Fruit fly (Drosophila melanogaster) whole organism, embryonic: ENCODE measurements around the gene CG10512.
A peak's percentile ranks its signal among the peaks of the same experiment; 100 is the strongest.

Source experiments
- Aef1 ChIP-seq: fragments of 200-800 bp; sonication (Bioruptor generic); IDR thresholded peaks from 3 replicates; pipeline ENCODE4 v1.3.6; 2022; ENCODE audit warnings: missing biosample characterization, missing genetic modification characterization
- Antp ChIP-seq: fragments of 200-800 bp; sonication (Bioruptor generic); optimal IDR thresholded peaks from 3 replicates; lab custom pipeline; 2016; ENCODE audit warnings: missing biosample characterization, missing genetic modification characterization
- Bgb ChIP-seq: fragments of 200-800 bp; sonication (Bioruptor generic); IDR thresholded peaks from 2 replicates; pipeline ENCODE4 v1.3.6; 2022; ENCODE audit warnings: missing biosample characterization, missing genetic modification characterization; ENCODE audit not compliant: partially characterized antibody
- CG10147 ChIP-seq: fragments of 200-800 bp; sonication (Bioruptor generic); optimal IDR thresholded peaks from 2 replicates; lab custom pipeline; 2019; ENCODE audit warnings: missing biosample characterization, mild to moderate bottlenecking, missing genetic modification characterization, moderate library complexity
- CG10209 ChIP-seq: fragments of 200-800 bp; sonication (Bioruptor generic); optimal IDR thresholded peaks from 3 replicates; lab custom pipeline; 2017; ENCODE audit warnings: missing biosample characterization, mild to moderate bottlenecking, missing genetic modification characterization, missing genetic modification reagents
- CG11085 ChIP-seq: fragments of 200-800 bp; sonication (Bioruptor generic); IDR thresholded peaks from 2 replicates; pipeline ENCODE4 v1.3.6; 2022; ENCODE audit warnings: missing biosample characterization, missing genetic modification characterization
- CG12659 ChIP-seq: fragments of 200-800 bp; sonication (Bioruptor generic); optimal IDR thresholded peaks from 3 replicates; lab custom pipeline; 2017; ENCODE audit warnings: mild to moderate bottlenecking, missing biosample characterization, missing genetic modification reagents, missing genetic modification characterization
- CG13424 ChIP-seq: fragments of 200-800 bp; sonication (Bioruptor generic); optimal IDR thresholded peaks from 2 replicates; lab custom pipeline; 2019; ENCODE audit warnings: missing biosample characterization, mild to moderate bottlenecking, missing genetic modification characterization, moderate library complexity
- CG14441 ChIP-seq: fragments of 200-800 bp; sonication (Bioruptor generic); IDR thresholded peaks from 2 replicates; pipeline ENCODE4 v1.3.6; 2022; ENCODE audit warnings: missing biosample characterization, missing genetic modification characterization
- CG14667 ChIP-seq: fragments of 200-800 bp; sonication (Bioruptor generic); IDR thresholded peaks from 2 replicates; pipeline ENCODE4 v1.3.6; 2022; ENCODE audit warnings: missing biosample characterization, missing genetic modification characterization
- CG15073 ChIP-seq: fragments of 200-800 bp; sonication (Bioruptor generic); optimal IDR thresholded peaks from 2 replicates; lab custom pipeline; 2016; ENCODE audit warnings: missing biosample characterization, missing genetic modification characterization
- CG17328 ChIP-seq: fragments of 200-800 bp; sonication (Bioruptor generic); IDR thresholded peaks from 2 replicates; pipeline ENCODE4 v1.3.6; 2022; ENCODE audit warnings: missing biosample characterization, missing genetic modification characterization
- CG17612 ChIP-seq: fragments of 200-800 bp; sonication (Bioruptor generic); IDR thresholded peaks from 2 replicates; pipeline ENCODE4 v1.3.6; 2022; ENCODE audit warnings: missing biosample characterization, missing genetic modification characterization
- CG17829 ChIP-seq: fragments of 200-800 bp; optimal IDR thresholded peaks from 2 replicates; lab custom pipeline; 2019; ENCODE audit warnings: missing biosample characterization, mild to moderate bottlenecking, missing genetic modification characterization, moderate library complexity
- CG18619 ChIP-seq: fragments of 200-800 bp; sonication (Bioruptor generic); optimal IDR thresholded peaks from 3 replicates; lab custom pipeline; 2017; ENCODE audit warnings: missing biosample characterization, mild to moderate bottlenecking, missing genetic modification characterization
- CG31365 ChIP-seq: fragments of 200-800 bp; sonication (Bioruptor generic); optimal IDR thresholded peaks from 2 replicates; lab custom pipeline; 2018; ENCODE audit warnings: missing biosample characterization, mild to moderate bottlenecking, missing genetic modification characterization
- CG32772 ChIP-seq: fragments of 200-800 bp; sonication (Bioruptor generic); IDR thresholded peaks from 2 replicates; pipeline ENCODE4 v1.3.6; 2022; ENCODE audit warnings: missing biosample characterization, missing genetic modification characterization
- CG4617 ChIP-seq: fragments of 200-800 bp; sonication (Bioruptor generic); optimal IDR thresholded peaks from 3 replicates; lab custom pipeline; 2016; ENCODE audit warnings: missing biosample characterization, missing genetic modification characterization, borderline replicate concordance
- CG5180 ChIP-seq: fragments of 200-800 bp; sonication (Bioruptor generic); optimal IDR thresholded peaks from 3 replicates; lab custom pipeline; 2017; ENCODE audit warnings: missing biosample characterization, missing genetic modification characterization, mild to moderate bottlenecking, moderate library complexity, missing genetic modification reagents
- CG6272 ChIP-seq: fragments of 200-800 bp; sonication (Bioruptor generic); IDR thresholded peaks from 2 replicates; pipeline ENCODE4 v1.3.6; 2022; ENCODE audit warnings: missing biosample characterization, missing genetic modification characterization
- CG8944 ChIP-seq: fragments of 200-800 bp; sonication (Bioruptor generic); optimal IDR thresholded peaks from 3 replicates; lab custom pipeline; 2016; ENCODE audit warnings: missing biosample characterization, missing genetic modification characterization
- CG9727 ChIP-seq: fragments of 200-800 bp; sonication (Bioruptor generic); optimal IDR thresholded peaks from 3 replicates; lab custom pipeline; 2017; ENCODE audit warnings: missing biosample characterization, mild to moderate bottlenecking, missing genetic modification characterization
- Chrac-16 ChIP-seq: fragments of 200-800 bp; sonication (Bioruptor generic); optimal IDR thresholded peaks from 3 replicates; lab custom pipeline; 2016; ENCODE audit warnings: missing biosample characterization, missing genetic modification characterization
- Gsc ChIP-seq: fragments of 200-800 bp; sonication (Bioruptor generic); IDR thresholded peaks from 2 replicates; pipeline ENCODE4 v1.3.6; 2022; ENCODE audit warnings: missing biosample characterization, missing genetic modification characterization
- HHEX ChIP-seq: fragments of 200-800 bp; sonication (Bioruptor generic); optimal IDR thresholded peaks from 3 replicates; lab custom pipeline; 2017; ENCODE audit warnings: missing biosample characterization, mild to moderate bottlenecking, missing genetic modification characterization, missing genetic modification reagents
- HLHmδ ChIP-seq: fragments of 200-800 bp; sonication (Bioruptor generic); optimal IDR thresholded peaks from 2 replicates; lab custom pipeline; 2018; ENCODE audit warnings: missing biosample characterization, mild to moderate bottlenecking, missing genetic modification characterization, moderate library complexity
- Hey ChIP-seq: fragments of 200-800 bp; sonication (Bioruptor generic); optimal IDR thresholded peaks from 3 replicates; lab custom pipeline; 2018; ENCODE audit warnings: missing biosample characterization, mild to moderate bottlenecking, missing genetic modification characterization
- Pdp1 ChIP-seq, 2 experiments: fragments of 200-800 bp; sonication (Bioruptor generic); optimal IDR thresholded peaks; 3 replicates each; lab custom pipeline; 2016; ENCODE audit warnings: missing biosample characterization in 2 of 2, missing genetic modification characterization in 2 of 2, mild to moderate bottlenecking in 1 of 2, moderate library complexity in 1 of 2
- Sry-δ ChIP-seq: fragments of 200-800 bp; sonication (Bioruptor generic); optimal IDR thresholded peaks from 2 replicates; lab custom pipeline; 2016; ENCODE audit warnings: missing biosample characterization, missing genetic modification characterization
- croc ChIP-seq: fragments of 200-800 bp; sonication (Bioruptor generic); conservative IDR thresholded peaks from 3 replicates; pipeline ENCODE4 v1.3.6; 2022; ENCODE audit warnings: missing biosample characterization, missing genetic modification characterization
- cwo ChIP-seq: fragments of 200-800 bp; sonication (Bioruptor generic); optimal IDR thresholded peaks from 3 replicates; lab custom pipeline; 2017; ENCODE audit warnings: missing biosample characterization, missing genetic modification characterization, mild to moderate bottlenecking, moderate library complexity, missing genetic modification reagents
- dimm ChIP-seq: fragments of 200-800 bp; sonication (Bioruptor generic); IDR thresholded peaks from 2 replicates; pipeline ENCODE4 v1.3.6; 2022; ENCODE audit warnings: missing biosample characterization, missing genetic modification characterization
- emc ChIP-seq: fragments of 200-800 bp; sonication (Bioruptor generic); optimal IDR thresholded peaks from 2 replicates; lab custom pipeline; 2016; ENCODE audit warnings: missing biosample characterization, missing genetic modification characterization
- h ChIP-seq: fragments of >200 bp; optimal IDR thresholded peaks from 2 replicates; lab custom pipeline; 2017
- her ChIP-seq: fragments of 200-800 bp; sonication (Bioruptor generic); optimal IDR thresholded peaks from 2 replicates; lab custom pipeline; 2016; ENCODE audit warnings: missing biosample characterization, missing genetic modification characterization
- ind ChIP-seq: fragments of 200-800 bp; sonication (Bioruptor generic); optimal IDR thresholded peaks from 3 replicates; lab custom pipeline; 2016; ENCODE audit warnings: missing biosample characterization, missing genetic modification characterization
- jing ChIP-seq: fragments of 200-800 bp; sonication (Bioruptor generic); optimal IDR thresholded peaks from 2 replicates; lab custom pipeline; 2018; ENCODE audit warnings: missing biosample characterization, mild to moderate bottlenecking, missing genetic modification characterization
- kah ChIP-seq: fragments of 200-800 bp; sonication (Bioruptor generic); optimal IDR thresholded peaks from 2 replicates; lab custom pipeline; 2018; ENCODE audit warnings: missing biosample characterization, mild to moderate bottlenecking, missing genetic modification characterization
- repo ChIP-seq: fragments of 200-800 bp; sonication (Bioruptor generic); optimal IDR thresholded peaks from 2 replicates; lab custom pipeline; 2016; ENCODE audit warnings: missing biosample characterization, missing genetic modification characterization
- rib ChIP-seq: fragments of 200-800 bp; sonication (Bioruptor generic); IDR thresholded peaks from 2 replicates; pipeline ENCODE4 v1.3.6; 2022; ENCODE audit warnings: missing biosample characterization, missing genetic modification characterization
- ro ChIP-seq: fragments of 200-800 bp; sonication (Bioruptor generic); IDR thresholded peaks from 2 replicates; pipeline ENCODE4 v1.3.6; 2022; ENCODE audit warnings: missing biosample characterization, missing genetic modification characterization
- salm ChIP-seq: fragments of 200-800 bp; sonication (Bioruptor generic); optimal IDR thresholded peaks from 2 replicates; lab custom pipeline; 2018; ENCODE audit warnings: missing biosample characterization, mild to moderate bottlenecking, missing genetic modification characterization
- seq ChIP-seq: fragments of 200-800 bp; sonication (Bioruptor generic); IDR thresholded peaks from 2 replicates; pipeline ENCODE4 v1.3.6; 2022; ENCODE audit warnings: missing biosample characterization, missing genetic modification characterization
- shn ChIP-seq: fragments of 200-800 bp; sonication (Bioruptor generic); optimal IDR thresholded peaks from 3 replicates; lab custom pipeline; 2016; ENCODE audit warnings: missing biosample characterization, missing genetic modification characterization
- sna ChIP-seq: fragments of 200-800 bp; sonication (Bioruptor generic); IDR thresholded peaks from 2 replicates; pipeline ENCODE4 v1.3.6; 2022; ENCODE audit warnings: missing biosample characterization, missing genetic modification characterization; ENCODE audit not compliant: partially characterized antibody
- so ChIP-seq: fragments of 200-800 bp; sonication (Bioruptor generic); IDR thresholded peaks from 3 replicates; pipeline ENCODE4 v1.3.6; 2022; ENCODE audit warnings: missing biosample characterization, missing genetic modification characterization
- ssp ChIP-seq: fragments of 200-800 bp; sonication (Bioruptor generic); IDR thresholded peaks from 2 replicates; pipeline ENCODE4 v1.3.6; 2022; ENCODE audit warnings: missing biosample characterization, missing genetic modification characterization
- tx ChIP-seq: fragments of 200-800 bp; sonication (Bioruptor generic); optimal IDR thresholded peaks from 2 replicates; lab custom pipeline; 2016; ENCODE audit warnings: missing biosample characterization, missing genetic modification characterization
- unpg ChIP-seq: fragments of 200-800 bp; sonication (Bioruptor generic); optimal IDR thresholded peaks from 3 replicates; lab custom pipeline; 2018; ENCODE audit warnings: missing biosample characterization, mild to moderate bottlenecking, missing genetic modification characterization, moderate library complexity
- zf30C ChIP-seq: fragments of 200-800 bp; sonication (Bioruptor generic); optimal IDR thresholded peaks from 3 replicates; lab custom pipeline; 2018; ENCODE audit warnings: missing biosample characterization, mild to moderate bottlenecking, missing genetic modification characterization

Gene CG10512

DNA sequence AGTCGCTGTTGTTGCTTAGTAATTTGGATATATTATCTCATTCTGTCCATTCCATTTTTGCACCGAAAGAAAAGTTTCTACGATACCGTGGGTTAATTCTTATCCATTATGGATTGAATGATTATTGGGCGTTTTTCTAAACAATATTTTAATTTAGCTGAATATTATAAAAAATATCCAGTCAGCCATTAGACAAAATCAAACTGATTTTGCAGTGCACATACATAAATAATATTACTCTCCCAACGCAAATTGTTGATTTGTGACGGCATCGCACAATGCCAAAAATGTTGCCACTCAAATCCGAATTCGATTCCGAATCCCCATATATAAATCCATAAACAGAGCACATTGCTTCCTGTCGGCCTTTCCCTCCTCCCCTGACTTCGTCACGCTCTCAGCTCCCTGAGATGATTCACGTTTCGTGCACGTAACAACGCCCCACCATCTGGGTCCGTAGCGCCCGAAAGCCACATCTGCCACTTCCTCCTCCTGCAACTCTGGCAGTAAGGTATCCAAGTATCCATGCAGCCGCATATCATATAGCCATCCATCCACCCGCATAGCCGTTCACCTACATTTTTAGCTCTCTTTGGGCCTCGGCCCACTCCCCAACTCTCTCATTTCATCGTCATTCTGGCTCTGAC is 25.7 kb upstream of the CG10512 start (continued):
- peak; percentile 57 for TF ChIP-seq CG13424 (tag; lab: Kevin White, UChicago)
- TF ChIP-seq ind (GFP tag; lab: Kevin White, UChicago), result peak; percentile 59
- TF ChIP-seq so, result peak; percentile 67; the same call in 1 of the 3 replicates
- TF ChIP-seq repo (GFP tag; lab: Kevin White, UChicago), result no peak
- no peak for TF ChIP-seq CG4617 (GFP tag; lab: Kevin White, UChicago)
- peak; percentile 59 for TF ChIP-seq cwo (GFP tag; lab: Kevin White, UChicago)
- 0 out of 2 replicates have a peak, but pooled peaks have one; percentile 25 for TF ChIP-seq CG17328 (GFP tag; lab: Robert Waterston, UW)
- TF ChIP-seq dimm (GFP tag; lab: Robert Waterston, UW), result no peak
- no peak for TF ChIP-seq salm
- TF ChIP-seq CG9727, result peak; percentile 69
- peak; percentile 35 for TF ChIP-seq emc (GFP tag; lab: Kevin White, UChicago)
- TF ChIP-seq sna (GFP tag; lab: Robert Waterston, UW), result no peak
- peak; percentile 49 for TF ChIP-seq Chrac-16 (GFP tag; lab: Kevin White, UChicago)
- TF ChIP-seq Sry-δ (GFP tag; lab: Kevin White, UChicago), result no peak
- peak; percentile 66 for TF ChIP-seq HHEX (GFP tag; lab: Kevin White, UChicago)
- TF ChIP-seq CG14441 (GFP tag; lab: Robert Waterston, UW), result peak; percentile 77
- peak; percentile 58 for TF ChIP-seq CG10147 (GFP tag; lab: Kevin White, UChicago)
- TF ChIP-seq ssp, result 0 out of 2 replicates have a peak, but pooled peaks have one; percentile 17
- TF ChIP-seq CG8944, result peak; percentile 7
- TF ChIP-seq seq, result peak; percentile 74
- no peak for TF ChIP-seq tx (GFP tag; lab: Kevin White, UChicago)
- TF ChIP-seq CG6272 (GFP tag; lab: Robert Waterston, UW), result peak; percentile 49; the same call in 1 of the 2 replicates
- TF ChIP-seq h (lab: Kevin White, UChicago), result no peak
- peak; percentile 85; the same call in 1 of the 2 replicates for TF ChIP-seq rib (GFP tag; lab: Robert Waterston, UW)
- no peak for TF ChIP-seq unpg (GFP tag; lab: Kevin White, UChicago)
- TF ChIP-seq CG17829 (tag; lab: Kevin White, UChicago), result no peak
- peak; percentile 69 for TF ChIP-seq CG10209 (GFP tag; lab: Kevin White, UChicago)
- no peak for TF ChIP-seq CG31365 (tag; lab: Kevin White, UChicago)
- TF ChIP-seq CG5180, result no peak
- peak; percentile 64; the same call in 1 of the 2 replicates for TF ChIP-seq CG17612 (GFP tag; lab: Robert Waterston, UW)
- TF ChIP-seq Pdp1 (GFP tag; optimal IDR thresholded peaks at IDR 0.05; lab: Kevin White, UChicago), result peak; percentile 63 to 66
- TF ChIP-seq CG32772, result peak; percentile 61; the same call in 1 of the 2 replicates
- TF ChIP-seq CG18619 (GFP tag; lab: Kevin White, UChicago), result peak; percentile 71
- TF ChIP-seq ro (GFP tag; lab: Robert Waterston, UW), result 0 out of 2 replicates have a peak, but pooled peaks have one; percentile 11
- TF ChIP-seq zf30C (GFP tag; lab: Kevin White, UChicago), result peak; percentile 9
- TF ChIP-seq HLHmδ (GFP tag; lab: Kevin White, UChicago), result no peak
- TF ChIP-seq Antp (GFP tag; lab: Kevin White, UChicago), result peak; percentile 31
- TF ChIP-seq shn, result peak; percentile 30
- no peak for TF ChIP-seq Bgb (GFP tag; lab: Robert Waterston, UW)
- no peak for TF ChIP-seq croc (GFP tag; lab: Robert Waterston, UW)
- peak; percentile 73 for TF ChIP-seq CG12659 (GFP tag; lab: Kevin White, UChicago)
- no peak for TF ChIP-seq kah (GFP tag; lab: Kevin White, UChicago)
- TF ChIP-seq Gsc (GFP tag; lab: Robert Waterston, UW), result no peak
- TF ChIP-seq CG15073 (GFP tag; lab: Kevin White, UChicago), result no peak
- no peak for TF ChIP-seq her (GFP tag; lab: Kevin White, UChicago)
- TF ChIP-seq jing (GFP tag; lab: Kevin White, UChicago), result no peak
- TF ChIP-seq CG14667, result peak; percentile 57
- peak; percentile 50; the same call in 1 of the 2 replicates for TF ChIP-seq CG11085
- no peak for TF ChIP-seq Hey (tag; lab: Kevin White, UChicago)
- TF ChIP-seq Aef1 (GFP tag; lab: Robert Waterston, UW), result peak; percentile 78
